Worm (Caenorhabditis elegans): ENCODE data around the gene C16E9.2.

The C16E9.2 gene

DNA sequence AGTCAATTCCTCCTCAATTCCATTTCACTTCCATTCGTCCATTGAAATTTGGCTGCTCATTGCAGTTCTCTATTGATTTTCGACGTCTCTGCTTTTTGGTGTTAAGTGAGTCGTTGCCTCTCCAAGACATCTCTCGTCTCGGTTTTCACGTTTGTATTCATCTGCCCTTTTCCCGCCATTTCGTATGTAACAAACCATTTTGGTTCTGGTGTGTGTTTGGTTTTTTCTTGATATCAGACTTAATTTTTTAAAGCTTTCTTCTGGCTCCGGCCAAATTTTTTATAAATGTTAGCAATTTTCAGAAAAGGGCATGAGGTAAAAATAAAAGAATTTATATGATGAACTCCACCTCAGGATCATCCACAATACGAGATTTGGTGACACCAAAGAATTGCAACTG lies at the start of gene C16E9.2:
Gene C16E9.2 (plus strand): TSS at position 301 of the 400 bp plus-strand sequence.
- no peak for TF ChIP-seq lim-6 (tag; optimal IDR thresholded peaks at IDR 0.05)
- TF ChIP-seq hlh-13 (GFP tag; optimal IDR thresholded peaks at IDR 0.05), result no peak
- no peak for TF ChIP-seq ceh-24 (tag; optimal IDR thresholded peaks at IDR 0.05)
- TF ChIP-seq unc-3 (GFP tag; conservative IDR thresholded peaks at IDR 0.05), result no peak
- TF ChIP-seq unc-3 (tag; optimal IDR thresholded peaks at IDR 0.05), result no peak
- TF ChIP-seq ceh-45 (GFP tag; IDR thresholded peaks at IDR 0.05), result no peak
- TF ChIP-seq che-1 (tag; optimal IDR thresholded peaks at IDR 0.05), result no peak
- TF ChIP-seq hlh-30 (tag; optimal IDR thresholded peaks at IDR 0.05; ENCODE audit: insufficient read depth), result no peak
- no peak for TF ChIP-seq sdc-2 (tag; optimal IDR thresholded peaks at IDR 0.05)
- no peak for TF ChIP-seq C38D4.7 (GFP tag; optimal IDR thresholded peaks at IDR 0.05)
- TF ChIP-seq ceh-14 (tag; optimal IDR thresholded peaks at IDR 0.05), result no peak
- no peak for TF ChIP-seq fax-1 (tag; optimal IDR thresholded peaks at IDR 0.05)
- no peak for TF ChIP-seq hlh-6 (tag; optimal IDR thresholded peaks at IDR 0.05)
- TF ChIP-seq zip-5 (tag; optimal IDR thresholded peaks at IDR 0.05), result no peak
- TF ChIP-seq madf-2 (tag; optimal IDR thresholded peaks at IDR 0.05), result no peak
- no peak for TF ChIP-seq elt-4 (tag; optimal IDR thresholded peaks at IDR 0.05)

DNA sequence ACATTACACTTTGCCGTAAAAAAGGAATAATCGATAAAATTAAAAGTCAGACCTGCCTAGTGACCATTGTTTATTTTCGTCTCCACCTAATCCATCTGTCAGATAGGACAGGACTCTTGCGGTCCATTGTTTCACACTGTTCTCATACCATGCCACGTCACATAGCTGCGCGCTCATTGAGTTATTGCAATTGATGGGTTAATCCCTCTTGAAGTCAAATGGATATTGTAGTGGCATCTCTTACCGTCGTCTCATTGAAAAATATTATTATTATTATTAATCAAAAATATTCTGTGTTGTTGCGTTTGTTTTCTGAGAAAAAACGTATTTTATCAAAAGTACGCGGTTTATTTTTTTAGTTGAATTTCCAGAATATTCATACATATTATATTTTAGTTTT lies 47.3 kb upstream of the C16E9.2 start:
- no peak for TF ChIP-seq C08G9.2 (tag; optimal IDR thresholded peaks at IDR 0.05)
- TF ChIP-seq tbx-7 (tag; optimal IDR thresholded peaks at IDR 0.05), result no peak
- TF ChIP-seq dmd-4 (tag; optimal IDR thresholded peaks at IDR 0.05; ENCODE audit: borderline replicate concordance), result no peak
- no peak for TF ChIP-seq pqm-1 (tag; optimal IDR thresholded peaks at IDR 0.05)
- no peak for TF ChIP-seq hlh-13 (GFP tag; optimal IDR thresholded peaks at IDR 0.05)
- no peak for TF ChIP-seq eyg-1 (tag; optimal IDR thresholded peaks at IDR 0.05)
- TF ChIP-seq pat-9 (tag; optimal IDR thresholded peaks at IDR 0.05), result no peak
- TF ChIP-seq F13H6.1 (tag; optimal IDR thresholded peaks at IDR 0.05), result no peak
- TF ChIP-seq nhr-11 (tag; optimal IDR thresholded peaks at IDR 0.05), result no peak
- TF ChIP-seq lim-6 (tag; optimal IDR thresholded peaks at IDR 0.05), result no peak
- TF ChIP-seq ceh-2 (tag; optimal IDR thresholded peaks at IDR 0.05), result no peak
- TF ChIP-seq gmeb-2 (tag; optimal IDR thresholded peaks at IDR 0.05), result no peak
- no peak for TF ChIP-seq ref-2 (tag; optimal IDR thresholded peaks at IDR 0.05)
- no peak for TF ChIP-seq ceh-22 (tag; optimal IDR thresholded peaks at IDR 0.05)

DNA sequence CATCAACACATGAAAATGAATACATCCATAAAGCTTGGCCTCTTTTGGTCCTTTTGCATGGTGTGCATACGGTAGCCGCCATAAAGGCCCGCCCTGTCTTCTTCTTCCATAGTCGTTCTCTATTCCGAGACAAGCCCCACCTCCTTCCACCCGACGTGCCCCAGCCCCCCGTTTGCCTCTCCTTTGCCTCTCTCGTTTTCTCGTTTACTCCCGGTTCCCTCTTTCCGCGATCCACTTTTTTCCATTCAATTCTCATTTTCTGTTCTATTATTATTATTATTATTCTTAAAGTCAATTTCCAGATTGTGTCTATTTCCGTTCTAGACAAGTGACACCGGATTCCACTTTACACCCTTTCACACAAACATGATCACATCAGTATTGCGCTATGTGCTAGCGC lies 46.2 kb upstream of the C16E9.2 start, which contains the start of gene unc-6:
Gene unc-6 (plus strand): TSS at position 301 of the 400 bp plus-strand sequence.
- TF ChIP-seq pat-9 (tag; optimal IDR thresholded peaks at IDR 0.05) (no peak), sox-2 (GFP tag; IDR thresholded peaks at IDR 0.05) (no peak), ceh-31 (tag; optimal IDR thresholded peaks at IDR 0.05) (no peak), pros-1 (tag; optimal IDR thresholded peaks at IDR 0.05) (no peak), hlh-15 (tag; optimal IDR thresholded peaks at IDR 0.05) (no peak), sox-4 (tag; optimal IDR thresholded peaks at IDR 0.05) (no peak), ref-2 (tag; optimal IDR thresholded peaks at IDR 0.05) (no peak), ceh-45 (GFP tag; IDR thresholded peaks at IDR 0.05) (no peak), ets-4 (tag; optimal IDR thresholded peaks at IDR 0.05) (no peak), mec-3 (tag; optimal IDR thresholded peaks at IDR 0.05; ENCODE audit: borderline replicate concordance) (no peak), pha-2 (tag; optimal IDR thresholded peaks at IDR 0.05) (no peak), hlh-30 (tag; optimal IDR thresholded peaks at IDR 0.05; ENCODE audit: insufficient read depth) (no peak), ceh-2 (tag; optimal IDR thresholded peaks at IDR 0.05) (no peak), nhr-232 (tag; optimal IDR thresholded peaks at IDR 0.05) (no peak), npax-4 (tag; optimal IDR thresholded peaks at IDR 0.05) (no peak)

DNA sequence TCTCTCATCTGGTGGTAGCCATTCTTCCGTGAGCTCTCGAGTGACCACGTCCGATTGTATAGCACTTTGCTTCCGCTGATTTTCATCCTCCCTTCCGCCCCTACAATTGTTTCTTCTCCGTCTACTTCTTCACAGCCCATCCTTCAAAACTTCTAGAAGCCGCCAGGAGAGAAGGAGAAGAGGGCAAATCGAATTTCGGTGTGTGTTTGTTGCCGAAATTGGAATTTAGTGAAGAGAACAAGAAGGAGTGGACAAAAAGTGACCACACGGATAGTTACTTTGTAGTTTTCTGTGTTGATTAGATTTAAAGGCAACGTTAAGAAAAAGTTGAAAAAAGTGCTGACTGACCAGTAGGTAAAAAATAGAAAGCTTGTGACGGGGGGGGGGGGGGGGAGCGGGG lies 42.5 kb upstream of the C16E9.2 start:
- TF ChIP-seq ceh-31 (tag; optimal IDR thresholded peaks at IDR 0.05) (peak; percentile 40), pros-1 (tag; optimal IDR thresholded peaks at IDR 0.05) (no peak), ceh-22 (tag; optimal IDR thresholded peaks at IDR 0.05) (no peak), ceh-2 (tag; optimal IDR thresholded peaks at IDR 0.05) (no peak), ahr-1 (tag; optimal IDR thresholded peaks at IDR 0.05) (no peak), Y22D7AL.16 (tag; optimal IDR thresholded peaks at IDR 0.05) (no peak), gmeb-2 (tag; optimal IDR thresholded peaks at IDR 0.05) (no peak), unc-42 (tag; optimal IDR thresholded peaks at IDR 0.05) (peak; percentile 49), ceh-19 (GFP tag; optimal IDR thresholded peaks at IDR 0.05) (no peak), ceh-48 (tag; optimal IDR thresholded peaks at IDR 0.05) (no peak)

All from whole organism, late embryonic.